Fruit fly (Drosophila melanogaster): Measurements from ENCODE around the gene Myt1.

Myt1 gene

dm6 chr3L:5751740-5752579 lies 27.4 kb downstream of the Myt1 start, which contains the start of gene DnaJ-1 (continued):
- TF ChIP-seq Dek (tag; optimal IDR thresholded peaks at IDR 0.05) (peak; percentile 37), CG17385 (GFP tag; optimal IDR thresholded peaks at IDR 0.05) (peak; percentile 76), tin (GFP tag; optimal IDR thresholded peaks at IDR 0.05) (no peak), CG32772 (GFP tag; IDR thresholded peaks at IDR 0.05) (no peak), CG10654 (GFP tag; optimal IDR thresholded peaks at IDR 0.05) (no peak), CG2678 (tag; optimal IDR thresholded peaks at IDR 0.05) (peak; percentile 43), nmo (GFP tag; optimal IDR thresholded peaks at IDR 0.05) (peak; percentile 60), CG11085 (GFP tag; IDR thresholded peaks at IDR 0.05) (no peak), CG4707 (GFP tag; optimal IDR thresholded peaks at IDR 0.05) (peak; percentile 57), CG5180 (GFP tag; optimal IDR thresholded peaks at IDR 0.05) (peak; percentile 3), nau (GFP tag; optimal IDR thresholded peaks at IDR 0.05) (no peak), CG31441 (GFP tag; IDR thresholded peaks at IDR 0.05) (no peak), Fer2 (tag; optimal IDR thresholded peaks at IDR 0.05) (no peak), Dref (GFP tag; IDR thresholded peaks at IDR 0.05) (peak; percentile 70), ttk (GFP tag; IDR thresholded peaks at IDR 0.05) (peak; percentile 32; the same call in 1 of the 2 replicates), pros (GFP tag; optimal IDR thresholded peaks at IDR 0.05) (peak; percentile 0), esg (GFP tag; conservative IDR thresholded peaks at IDR 0.05) (no peak), HLH4C (GFP tag; IDR thresholded peaks at IDR 0.05; ENCODE audit: partially characterized antibody) (peak; percentile 96), Max (GFP tag; optimal IDR thresholded peaks at IDR 0.05) (peak; percentile 10), CG2202 (tag; optimal IDR thresholded peaks at IDR 0.05) (no peak), rib (GFP tag; IDR thresholded peaks at IDR 0.05) (no peak), CG8290 (GFP tag; optimal IDR thresholded peaks at IDR 0.05) (peak; percentile 29), CG8290 (tag; optimal IDR thresholded peaks at IDR 0.05) (peak in 1 of 2 experiments; percentile 19), her (GFP tag; optimal IDR thresholded peaks at IDR 0.05) (peak; percentile 20), sens-2 (GFP tag; IDR thresholded peaks at IDR 0.05) (no peak), CG15514 (GFP tag; optimal IDR thresholded peaks at IDR 0.05) (peak; percentile 43), tup (GFP tag; optimal IDR thresholded peaks at IDR 0.05) (no peak), ATbp (GFP tag; optimal IDR thresholded peaks at IDR 0.05) (peak; percentile 16), sd (tag; optimal IDR thresholded peaks at IDR 0.05) (peak; percentile 78), p53 (GFP tag; optimal IDR thresholded peaks at IDR 0.05) (no peak), sima (GFP tag; optimal IDR thresholded peaks at IDR 0.05) (no peak), Elba2 (GFP tag; optimal IDR thresholded peaks at IDR 0.05) (no peak), E2f2 (GFP tag; IDR thresholded peaks at IDR 0.05) (peak; percentile 85), klu (GFP tag; IDR thresholded peaks at IDR 0.05) (no peak), stwl (tag; optimal IDR thresholded peaks at IDR 0.05) (peak; percentile 67), gt (GFP tag; IDR thresholded peaks at IDR 0.05) (no peak), Blimp-1 (GFP tag; optimal IDR thresholded peaks at IDR 0.05) (no peak), CG9437 (GFP tag; optimal IDR thresholded peaks at IDR 0.05) (peak; percentile 30), CG12219 (GFP tag; optimal IDR thresholded peaks at IDR 0.05) (no peak), Pdp1 (GFP tag; optimal IDR thresholded peaks at IDR 0.05) (peak in 1 of 2 experiments; percentile 59), CG3163 (GFP tag; optimal IDR thresholded peaks at IDR 0.05) (no peak), CG5245 (GFP tag; optimal IDR thresholded peaks at IDR 0.05) (no peak), CG34224 (GFP tag; IDR thresholded peaks at IDR 0.05; ENCODE audit: partially characterized antibody) (peak; percentile 97), nerfin-2 (GFP tag; IDR thresholded peaks at IDR 0.05; ENCODE audit: partially characterized antibody) (peak; percentile 93), CG9215 (GFP tag; IDR thresholded peaks at IDR 0.05) (no peak), wor (GFP tag; IDR thresholded peaks at IDR 0.05) (no peak), CG16779 (GFP tag; IDR thresholded peaks at IDR 0.05) (no peak), CG1832 (GFP tag; optimal IDR thresholded peaks at IDR 0.05) (no peak), CG6683 (GFP tag; optimal IDR thresholded peaks at IDR 0.05) (no peak)

All from whole organism, embryonic.